Worm (Caenorhabditis elegans): ENCODE results near the gene Y51H4A.935.

Gene Y51H4A.935

ce11 chrIV:16492327-16492726 lies 14.7 kb downstream of the Y51H4A.935 start (continued):
- TF ChIP-seq fkh-3 (tag; optimal IDR thresholded peaks at IDR 0.05), result no peak
- TF ChIP-seq cebp-1 (GFP tag; IDR thresholded peaks at IDR 0.05), result peak; percentile 55; the same call in 1 of the 2 replicates
- peak; percentile 89 for TF ChIP-seq cebp-1 (tag; optimal IDR thresholded peaks at IDR 0.05)
- no peak for TF ChIP-seq nfya-1 (tag; optimal IDR thresholded peaks at IDR 0.05; ENCODE audit: borderline replicate concordance, insufficient read depth)
- TF ChIP-seq ceh-27 (GFP tag; optimal IDR thresholded peaks at IDR 0.05), result peak; percentile 68
- no peak for TF ChIP-seq madf-3 (GFP tag; IDR thresholded peaks at IDR 0.05)
- no peak for TF ChIP-seq him-1 (tag; optimal IDR thresholded peaks at IDR 0.05)
- TF ChIP-seq sdz-38 (tag; optimal IDR thresholded peaks at IDR 0.05), result no peak
- TF ChIP-seq lsl-1 (GFP tag; optimal IDR thresholded peaks at IDR 0.05), result no peak
- TF ChIP-seq dox-1 (GFP tag; IDR thresholded peaks at IDR 0.05), result peak; percentile 80
- peak; percentile 66 for TF ChIP-seq lin-26 (GFP tag; IDR thresholded peaks at IDR 0.05)
- TF ChIP-seq hlh-12 (tag; optimal IDR thresholded peaks at IDR 0.05), result no peak
- TF ChIP-seq ztf-6 (GFP tag; IDR thresholded peaks at IDR 0.05), result no peak
- TF ChIP-seq gei-17 (GFP tag; optimal IDR thresholded peaks at IDR 0.05), result peak; percentile 30
- peak; percentile 22; the same call in 1 of the 2 replicates for TF ChIP-seq Y67H2A.10 (GFP tag; conservative IDR thresholded peaks at IDR 0.05)
- no peak for TF ChIP-seq C17E4.6 (GFP tag; IDR thresholded peaks at IDR 0.05)
- peak; percentile 57; the same call in 1 of the 2 replicates for TF ChIP-seq B0336.3 (GFP tag; IDR thresholded peaks at IDR 0.05)

- TF ChIP-seq snpc-1.3 (tag; optimal IDR thresholded peaks at IDR 0.05; ENCODE audit: insufficient read depth) (no peak), ceh-58 (GFP tag; IDR thresholded peaks at IDR 0.05) (no peak), atf-7 (tag; optimal IDR thresholded peaks at IDR 0.05) (no peak), rec-8 (tag; optimal IDR thresholded peaks at IDR 0.05) (no peak), K12H6.12 (tag; optimal IDR thresholded peaks at IDR 0.05) (peak; percentile 82), T26A5.8 (tag; optimal IDR thresholded peaks at IDR 0.05) (no peak), hsf-1 (GFP tag; IDR thresholded peaks at IDR 0.05) (no peak), unc-130 (GFP tag; optimal IDR thresholded peaks at IDR 0.05) (no peak), egl-44 (GFP tag; IDR thresholded peaks at IDR 0.05) (no peak), F57A8.1 (GFP tag; optimal IDR thresholded peaks at IDR 0.05) (no peak), efl-1 (GFP tag; optimal IDR thresholded peaks at IDR 0.05) (no peak), let-526 (GFP tag; IDR thresholded peaks at IDR 0.05) (no peak), die-1 (tag; optimal IDR thresholded peaks at IDR 0.05) (peak; percentile 20), xnd-1 (tag; optimal IDR thresholded peaks at IDR 0.05) (no peak), nfya-2 (GFP tag; IDR thresholded peaks at IDR 0.05) (no peak), T07F8.4 (tag; optimal IDR thresholded peaks at IDR 0.05) (no peak), aptf-3 (GFP tag; IDR thresholded peaks at IDR 0.05) (no peak), ztf-6 (GFP tag; IDR thresholded peaks at IDR 0.05) (no peak), lag-1 (GFP tag; IDR thresholded peaks at IDR 0.05) (no peak), F39B2.1 (GFP tag; IDR thresholded peaks at IDR 0.05) (no peak), hrde-1 (tag; optimal IDR thresholded peaks at IDR 0.05; ENCODE audit: borderline replicate concordance) (no peak), D2030.7 (GFP tag; IDR thresholded peaks at IDR 0.05) (no peak), lir-1 (GFP tag; conservative IDR thresholded peaks at IDR 0.05) (peak; percentile 76; the same call in 1 of the 2 replicates), hmg-20 (GFP tag; IDR thresholded peaks at IDR 0.05) (no peak), ceh-40 (GFP tag; IDR thresholded peaks at IDR 0.05) (no peak), C17E4.6 (GFP tag; IDR thresholded peaks at IDR 0.05) (no peak), him-1 (tag; optimal IDR thresholded peaks at IDR 0.05) (no peak), nhr-27 (tag; optimal IDR thresholded peaks at IDR 0.05) (no peak), ccch-3 (GFP tag; optimal IDR thresholded peaks at IDR 0.05) (no peak), unc-62 (GFP tag; optimal IDR thresholded peaks at IDR 0.05) (no peak), zim-3 (tag; optimal IDR thresholded peaks at IDR 0.05) (no peak), attf-3 (GFP tag; conservative IDR thresholded peaks at IDR 0.05) (no peak), ekl-4 (GFP tag; IDR thresholded peaks at IDR 0.05) (0 out of 2 replicates have a peak, but pooled peaks have one; percentile 29), dpff-1 (tag; optimal IDR thresholded peaks at IDR 0.05) (no peak)
Measured at ce11 chrIV:16491411-16492036, 15.5 kb downstream of the Y51H4A.935 start.

Data from whole organism, young adult.